Fruit fly (Drosophila melanogaster) whole organism, embryonic: Measurements from ENCODE around the gene CG10140.

Source experiments
- Awh ChIP-seq: fragments of 200-800 bp; sonication (Bioruptor generic); IDR thresholded peaks from 2 replicates; pipeline ENCODE4, ENCODE4 v1.3.6; 2022; ENCODE audit warnings: missing biosample characterization, missing genetic modification characterization
- CG1024 ChIP-seq: fragments of 200-800 bp; sonication (Bioruptor generic); IDR thresholded peaks from 2 replicates; pipeline ENCODE4 v1.3.6; 2022; ENCODE audit warnings: missing biosample characterization, missing genetic modification characterization
- CG11504 ChIP-seq: fragments of 200-800 bp; sonication (Bioruptor generic); optimal IDR thresholded peaks from 3 replicates; lab custom pipeline; 2019; ENCODE audit warnings: missing biosample characterization, mild to moderate bottlenecking, missing genetic modification characterization, moderate library complexity
- CG11695 ChIP-seq: fragments of 200-800 bp; sonication (Bioruptor generic); IDR thresholded peaks from 3 replicates; pipeline ENCODE4 v1.3.6; 2022; ENCODE audit warnings: missing biosample characterization, missing genetic modification characterization
- CG1792 ChIP-seq: fragments of 200-800 bp; sonication (Bioruptor generic); optimal IDR thresholded peaks from 2 replicates; lab custom pipeline; 2016; ENCODE audit warnings: missing biosample characterization, missing genetic modification characterization
- CG9609 ChIP-seq: fragments of 200-800 bp; sonication (Bioruptor generic); optimal IDR thresholded peaks from 3 replicates; lab custom pipeline; 2016; ENCODE audit warnings: missing biosample characterization, missing genetic modification characterization
- HLHmδ ChIP-seq: fragments of 200-800 bp; sonication (Bioruptor generic); optimal IDR thresholded peaks from 2 replicates; lab custom pipeline; 2018; ENCODE audit warnings: missing biosample characterization, mild to moderate bottlenecking, missing genetic modification characterization, moderate library complexity
- NfI ChIP-seq: fragments of 200-800 bp; sonication (Bioruptor generic); optimal IDR thresholded peaks from 3 replicates; lab custom pipeline; 2018; ENCODE audit warnings: missing biosample characterization, mild to moderate bottlenecking, missing genetic modification characterization, moderate library complexity
- Oli ChIP-seq: fragments of 200-800 bp; sonication (Bioruptor generic); optimal IDR thresholded peaks from 2 replicates; lab custom pipeline; 2018; ENCODE audit warnings: missing biosample characterization, mild to moderate bottlenecking, missing genetic modification characterization, moderate library complexity
- eve ChIP-seq, 2 experiments: fragments of >200 bp; optimal IDR thresholded peaks; 2 replicates each; lab custom pipeline; 2017; ENCODE audit warnings: missing biosample characterization in 2 of 2, missing genetic modification characterization in 2 of 2
- fru ChIP-seq: fragments of >200 bp; optimal IDR thresholded peaks from 2 replicates; lab custom pipeline; 2017
- klu ChIP-seq: fragments of 200-800 bp; sonication (Bioruptor generic); IDR thresholded peaks from 2 replicates; pipeline ENCODE4 v1.3.6; 2022; ENCODE audit warnings: missing biosample characterization, missing genetic modification characterization

DNA sequence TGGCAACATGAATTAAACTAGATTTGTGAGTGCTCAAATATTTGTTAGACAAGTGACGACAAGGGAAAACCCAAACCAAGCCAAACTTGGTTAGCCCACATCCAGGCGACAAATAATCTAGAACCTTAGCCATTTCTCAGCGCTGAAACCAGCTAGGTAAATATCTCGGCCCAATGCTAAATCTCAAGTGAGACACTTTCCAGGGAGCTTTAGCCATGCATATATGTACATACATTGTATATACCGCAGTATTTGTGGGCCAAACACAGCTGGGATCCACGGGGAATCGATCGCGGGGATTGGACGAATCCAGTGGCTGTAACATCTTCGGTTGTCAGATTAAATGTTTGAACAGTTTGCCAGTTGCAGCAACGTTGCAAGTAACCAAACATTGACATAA is 42.6 kb downstream of the CG10140 start:
- no peak for TF ChIP-seq klu
- TF ChIP-seq HLHmδ (GFP tag; lab: Kevin White, UChicago) = no peak
- TF ChIP-seq CG11504 (tag; lab: Kevin White, UChicago) = no peak
- TF ChIP-seq NfI (GFP tag; lab: Kevin White, UChicago) = no peak
- no peak for TF ChIP-seq CG1792
- no peak for TF ChIP-seq CG1024 (GFP tag; lab: Robert Waterston, UW)
- TF ChIP-seq CG11695 = no peak
- TF ChIP-seq fru (lab: Kevin White, UChicago) = no peak
- no peak for TF ChIP-seq eve (GFP tag; optimal IDR thresholded peaks at IDR 0.05; lab: Kevin White, UChicago)
- no peak for TF ChIP-seq Oli (tag; lab: Kevin White, UChicago)
- TF ChIP-seq CG9609 = no peak
- TF ChIP-seq Awh = no peak
